Fruit fly (Drosophila melanogaster): ENCODE measurements around the gene Nup43.

Gene Nup43

dm6 chr3R:18365978-18366643, at the start of gene Nup43, which contains the start of gene WRNexo:
Gene Nup43 (plus strand): TSS chr3R:18366638.
Gene WRNexo (minus strand): TSS chr3R:18366162.
- TF ChIP-seq rgr (GFP tag; optimal IDR thresholded peaks at IDR 0.05) (no peak), Mio (GFP tag; optimal IDR thresholded peaks at IDR 0.05) (no peak), dmrt93B (GFP tag; optimal IDR thresholded peaks at IDR 0.05) (peak; percentile 20), dl (GFP tag; optimal IDR thresholded peaks at IDR 0.05; ENCODE audit: insufficient read depth in 1 of 2, partially characterized antibody in 2 of 2) (no peak), Dif (GFP tag; optimal IDR thresholded peaks at IDR 0.05; ENCODE audit: partially characterized antibody) (no peak), HLH106 (tag; optimal IDR thresholded peaks at IDR 0.05) (peak; percentile 57), ey (GFP tag; optimal IDR thresholded peaks at IDR 0.05) (peak; percentile 7), Rel (GFP tag; optimal IDR thresholded peaks at IDR 0.05) (no peak), Rel (tag; optimal IDR thresholded peaks at IDR 0.05) (no peak), psq (GFP tag; optimal IDR thresholded peaks at IDR 0.05) (no peak), woc (GFP tag; optimal IDR thresholded peaks at IDR 0.05) (peak; percentile 58), sv (GFP tag; optimal IDR thresholded peaks at IDR 0.05) (peak; percentile 14), foxo (GFP tag; optimal IDR thresholded peaks at IDR 0.05) (peak in 1 of 2 experiments; percentile 47), Vsx2 (GFP tag; optimal IDR thresholded peaks at IDR 0.05; ENCODE audit: partially characterized antibody) (no peak), br (GFP tag; optimal IDR thresholded peaks at IDR 0.05) (no peak), GATAd (GFP tag; optimal IDR thresholded peaks at IDR 0.05) (no peak), Hr78 (GFP tag; optimal IDR thresholded peaks at IDR 0.05) (no peak), Hr83 (GFP tag; optimal IDR thresholded peaks at IDR 0.05; ENCODE audit: poor library complexity, severe bottlenecking) (no peak), Myc (optimal IDR thresholded peaks at IDR 0.05) (peak; percentile 4), Sp1 (GFP tag; optimal IDR thresholded peaks at IDR 0.05) (no peak), CrebA (GFP tag; optimal IDR thresholded peaks at IDR 0.05; ENCODE audit: borderline replicate concordance) (no peak), jim (GFP tag; optimal IDR thresholded peaks at IDR 0.05) (no peak), OdsH (GFP tag; optimal IDR thresholded peaks at IDR 0.05) (no peak)

dm6 chr3R:18328842-18329241, 37.6 kb upstream of the Nup43 start, which contains the start of gene naz:
Gene naz (minus strand): TSS chr3R:18328942.
- TF ChIP-seq tai (GFP tag; optimal IDR thresholded peaks at IDR 0.05) (no peak), Hnf4 (GFP tag; optimal IDR thresholded peaks at IDR 0.05) (no peak), dmrt93B (GFP tag; optimal IDR thresholded peaks at IDR 0.05) (no peak), psq (GFP tag; optimal IDR thresholded peaks at IDR 0.05) (no peak), Abd-B (GFP tag; optimal IDR thresholded peaks at IDR 0.05) (no peak), rgr (GFP tag; optimal IDR thresholded peaks at IDR 0.05) (no peak), Sp1 (GFP tag; optimal IDR thresholded peaks at IDR 0.05) (no peak), OdsH (GFP tag; optimal IDR thresholded peaks at IDR 0.05) (no peak), Myc (optimal IDR thresholded peaks at IDR 0.05) (no peak), dsf (GFP tag; optimal IDR thresholded peaks at IDR 0.05; ENCODE audit: borderline replicate concordance) (no peak), ey (GFP tag; optimal IDR thresholded peaks at IDR 0.05) (no peak), pan (optimal IDR thresholded peaks at IDR 0.05) (no peak), N (GFP tag; optimal IDR thresholded peaks at IDR 0.05) (no peak), GATAd (GFP tag; optimal IDR thresholded peaks at IDR 0.05) (no peak), fru (GFP tag; optimal IDR thresholded peaks at IDR 0.05) (no peak), Vsx2 (GFP tag; optimal IDR thresholded peaks at IDR 0.05; ENCODE audit: partially characterized antibody) (no peak), CG9705 (GFP tag; optimal IDR thresholded peaks at IDR 0.05) (no peak)

- TF ChIP-seq GATAd (GFP tag; optimal IDR thresholded peaks at IDR 0.05) (no peak), dsf (GFP tag; optimal IDR thresholded peaks at IDR 0.05; ENCODE audit: borderline replicate concordance) (no peak), Dif (GFP tag; optimal IDR thresholded peaks at IDR 0.05; ENCODE audit: partially characterized antibody) (no peak), br (GFP tag; optimal IDR thresholded peaks at IDR 0.05) (no peak), Hr83 (GFP tag; optimal IDR thresholded peaks at IDR 0.05; ENCODE audit: poor library complexity, severe bottlenecking) (no peak)
Measured at dm6 chr3R:18338493-18338892, 27.9 kb upstream of the Nup43 start.

dm6 chr3R:18355781-18356180, 10.7 kb upstream of the Nup43 start:
- no peak for TF ChIP-seq dl (GFP tag; optimal IDR thresholded peaks at IDR 0.05; ENCODE audit: insufficient read depth in 1 of 2, partially characterized antibody in 2 of 2)
- TF ChIP-seq lola (GFP tag; optimal IDR thresholded peaks at IDR 0.05): no peak
- no peak for TF ChIP-seq br (GFP tag; optimal IDR thresholded peaks at IDR 0.05)
- no peak for TF ChIP-seq jim (GFP tag; optimal IDR thresholded peaks at IDR 0.05)
- TF ChIP-seq Sp1 (GFP tag; optimal IDR thresholded peaks at IDR 0.05): no peak
- TF ChIP-seq HLH106 (tag; optimal IDR thresholded peaks at IDR 0.05): no peak
- TF ChIP-seq ey (GFP tag; optimal IDR thresholded peaks at IDR 0.05): no peak
- TF ChIP-seq woc (GFP tag; optimal IDR thresholded peaks at IDR 0.05): no peak
- no peak for TF ChIP-seq pan (optimal IDR thresholded peaks at IDR 0.05)
- TF ChIP-seq GATAd (GFP tag; optimal IDR thresholded peaks at IDR 0.05): no peak
- TF ChIP-seq Vsx2 (GFP tag; optimal IDR thresholded peaks at IDR 0.05; ENCODE audit: partially characterized antibody): no peak
- no peak for TF ChIP-seq Hr83 (GFP tag; optimal IDR thresholded peaks at IDR 0.05; ENCODE audit: poor library complexity, severe bottlenecking)
